Worm (Caenorhabditis elegans): ENCODE data around the gene T19D12.2.

- no peak for TF ChIP-seq B0261.1 (tag; optimal IDR thresholded peaks at IDR 0.05)
- TF ChIP-seq madf-3 (GFP tag; IDR thresholded peaks at IDR 0.05): no peak
- no peak for TF ChIP-seq unc-130 (GFP tag; optimal IDR thresholded peaks at IDR 0.05)
- TF ChIP-seq somi-1 (GFP tag; optimal IDR thresholded peaks at IDR 0.05): no peak
- TF ChIP-seq ceh-79 (tag; optimal IDR thresholded peaks at IDR 0.05): no peak
- TF ChIP-seq ama-1 (optimal IDR thresholded peaks at IDR 0.05): no peak
- no peak for TF ChIP-seq ama-1 (GFP tag; optimal IDR thresholded peaks at IDR 0.05)
- no peak for TF ChIP-seq mel-28 (tag; optimal IDR thresholded peaks at IDR 0.05; ENCODE audit: borderline replicate concordance)
- no peak for TF ChIP-seq madf-8 (GFP tag; conservative IDR thresholded peaks at IDR 0.05)
- TF ChIP-seq let-526 (GFP tag; IDR thresholded peaks at IDR 0.05): no peak
Observed at ce11 chrII:6631995-6632394, 29.1 kb upstream of the T19D12.2 start.

Data from whole organism, young adult.